Fruit fly (Drosophila melanogaster) S2 (cell line): ENCODE data around the gene ClC-a.
A peak's percentile ranks its signal among the peaks of the same experiment; 100 is the strongest.

Experiments used
- CG8478 ChIP-seq: fragments of >200 bp; optimal IDR thresholded peaks from 2 replicates; lab custom pipeline; 2018
- CTCF ChIP-seq, 2 experiments: fragments of >200 bp; optimal IDR thresholded peaks; 2 replicates each; lab custom pipeline; 2018

The ClC-a gene

dm6 chr3R:11776068-11776767 is 36.8 kb downstream of the ClC-a start:
- TF ChIP-seq CTCF (optimal IDR thresholded peaks at IDR 0.05; lab: Kevin White, UChicago) (no peak), CG8478 (lab: Kevin White, UChicago) (no peak)

- TF ChIP-seq CTCF (optimal IDR thresholded peaks at IDR 0.05; lab: Kevin White, UChicago) (no peak), CG8478 (lab: Kevin White, UChicago) (no peak)
Measured at dm6 chr3R:11775207-11775606, 37.8 kb downstream of the ClC-a start.

- TF ChIP-seq CTCF (optimal IDR thresholded peaks at IDR 0.05; lab: Kevin White, UChicago) (no peak), CG8478 (lab: Kevin White, UChicago) (no peak)
Measured at dm6 chr3R:11773999-11774397, 39.0 kb downstream of the ClC-a start.

- TF ChIP-seq CG8478 (lab: Kevin White, UChicago) (no peak), CTCF (optimal IDR thresholded peaks at IDR 0.05; lab: Kevin White, UChicago) (no peak)
Measured at dm6 chr3R:11773325-11773998, 39.5 kb downstream of the ClC-a start.

dm6 chr3R:11772181-11772827 is 40.7 kb downstream of the ClC-a start:
- TF ChIP-seq CTCF (optimal IDR thresholded peaks at IDR 0.05; lab: Kevin White, UChicago) (no peak), CG8478 (lab: Kevin White, UChicago) (no peak)

DNA sequence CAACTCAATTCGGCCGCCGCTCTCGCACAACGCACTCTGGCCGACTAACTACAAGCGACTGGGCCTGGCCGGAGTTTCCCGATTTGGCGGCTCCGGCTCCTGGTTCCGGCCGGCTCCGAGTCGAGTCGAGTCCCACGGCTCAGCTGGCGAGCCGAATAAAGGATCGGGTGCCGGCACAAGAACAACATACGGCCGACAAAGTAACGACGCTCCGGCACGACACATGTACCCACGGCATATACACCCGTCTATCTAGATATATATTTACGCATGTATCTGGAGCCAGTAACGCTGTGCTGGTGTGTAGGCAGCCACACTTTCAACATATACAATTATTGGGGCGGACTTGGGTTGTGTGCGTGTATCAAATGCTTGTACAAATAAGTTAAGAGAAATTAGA is 41.5 kb downstream of the ClC-a start:
- TF ChIP-seq CTCF (optimal IDR thresholded peaks at IDR 0.05; lab: Kevin White, UChicago) = no peak
- TF ChIP-seq CG8478 (lab: Kevin White, UChicago) = no peak

- no peak for TF ChIP-seq CTCF (optimal IDR thresholded peaks at IDR 0.05; lab: Kevin White, UChicago)
- no peak for TF ChIP-seq CG8478 (lab: Kevin White, UChicago)
Measured at dm6 chr3R:11770733-11771132, 42.3 kb downstream of the ClC-a start.

DNA sequence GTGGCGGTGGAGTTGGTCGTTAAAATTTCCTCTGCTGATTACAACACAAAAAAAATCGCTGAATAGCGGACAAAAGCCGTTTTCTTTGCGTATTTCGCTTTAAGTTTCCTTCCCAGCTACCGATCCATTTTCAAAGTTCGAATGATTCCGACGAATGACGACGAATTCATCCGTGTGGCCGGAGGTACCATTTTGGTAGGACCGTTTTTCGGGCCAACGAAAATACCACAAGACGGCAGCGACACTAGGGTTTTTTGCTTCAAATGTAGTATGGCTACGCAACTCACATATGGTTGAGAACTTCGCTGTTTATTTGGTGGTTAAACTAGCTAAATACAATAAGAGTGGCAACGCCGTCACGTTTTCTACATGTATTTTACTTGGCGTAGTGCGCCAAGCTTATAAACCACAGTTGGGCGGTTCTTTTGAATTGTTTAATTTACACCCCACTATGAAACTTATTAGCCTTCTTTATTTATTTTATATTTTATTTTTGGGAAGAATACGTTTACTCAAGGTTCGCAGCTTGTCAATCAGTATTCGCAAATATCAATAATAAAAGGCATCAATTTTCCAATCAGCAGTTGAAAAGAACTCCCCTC is 48.6 kb downstream of the ClC-a start, which contains the start of gene Lk6:
Gene Lk6 (minus strand): TSS at position 179 of the 602 bp plus-strand sequence.
- no peak for TF ChIP-seq CG8478 (lab: Kevin White, UChicago)
- TF ChIP-seq CTCF (optimal IDR thresholded peaks at IDR 0.05; lab: Kevin White, UChicago) = peak; percentile 85 to 90

DNA sequence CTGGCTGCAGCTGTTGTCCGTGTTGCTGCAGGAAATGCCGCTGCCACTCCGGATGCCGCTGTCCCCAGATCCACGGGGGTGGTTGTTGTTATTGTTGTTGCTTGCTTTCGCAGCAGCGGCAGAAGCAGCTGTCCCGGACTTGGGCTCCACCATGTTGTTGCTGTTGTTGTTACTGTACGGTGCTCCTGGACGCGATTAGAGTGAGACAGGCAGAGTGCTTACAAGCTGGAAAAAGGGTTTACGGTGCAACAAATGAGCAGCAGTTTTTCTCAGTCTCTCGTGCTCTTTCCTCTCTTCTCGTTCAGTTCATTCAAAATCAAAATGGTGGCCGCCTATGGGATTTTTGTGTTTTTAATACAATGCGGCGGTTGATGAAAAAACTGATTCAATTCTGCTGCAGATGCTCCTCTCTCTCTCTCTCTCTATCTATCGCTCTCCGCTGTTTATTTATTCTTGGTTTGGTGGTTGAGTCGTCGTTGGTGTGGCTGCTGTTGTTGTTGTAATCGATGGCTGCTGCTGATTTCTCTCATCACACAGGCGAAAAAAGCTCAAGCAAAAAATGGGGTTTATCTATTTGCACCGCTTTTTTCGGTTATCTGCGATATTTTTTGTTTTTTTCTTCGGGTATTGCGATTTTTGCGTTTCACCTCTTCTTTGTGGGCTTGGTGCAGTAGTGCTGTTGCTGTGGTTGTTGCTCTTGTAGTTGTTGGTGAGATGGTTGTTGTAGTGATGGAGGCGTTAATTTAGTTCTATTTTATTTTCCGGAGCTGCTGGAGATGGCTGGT is 49.3 kb downstream of the ClC-a start:
- TF ChIP-seq CG8478 (lab: Kevin White, UChicago) (no peak), CTCF (optimal IDR thresholded peaks at IDR 0.05; lab: Kevin White, UChicago) (no peak)

DNA sequence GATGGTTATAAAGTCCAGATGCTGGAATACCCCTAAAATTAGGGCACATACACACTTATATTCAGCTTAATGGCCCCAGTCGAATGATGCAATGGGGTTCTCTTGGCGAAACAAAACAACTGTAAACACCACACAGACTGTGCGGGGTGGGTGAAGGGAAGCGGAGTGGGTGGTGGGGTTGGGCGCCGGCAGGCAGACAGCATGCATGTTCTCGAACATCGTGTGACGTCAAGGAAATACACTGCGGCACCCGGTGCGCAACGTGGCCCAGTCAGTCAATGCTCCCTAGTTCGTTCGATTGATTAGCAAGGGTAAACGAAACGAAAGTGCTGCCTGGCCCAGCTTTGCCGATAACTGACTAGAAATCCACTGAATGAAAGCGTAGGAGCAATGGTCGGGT is 50.5 kb downstream of the ClC-a start:
- no peak for TF ChIP-seq CG8478 (lab: Kevin White, UChicago)
- TF ChIP-seq CTCF (optimal IDR thresholded peaks at IDR 0.05; lab: Kevin White, UChicago) = no peak

dm6 chr3R:11761718-11762117 is 51.3 kb downstream of the ClC-a start:
- TF ChIP-seq CG8478 (lab: Kevin White, UChicago) = no peak
- no peak for TF ChIP-seq CTCF (optimal IDR thresholded peaks at IDR 0.05; lab: Kevin White, UChicago)

dm6 chr3R:11760669-11761387 is 52.2 kb downstream of the ClC-a start:
- TF ChIP-seq CG8478 (lab: Kevin White, UChicago) = no peak
- no peak for TF ChIP-seq CTCF (optimal IDR thresholded peaks at IDR 0.05; lab: Kevin White, UChicago)

DNA sequence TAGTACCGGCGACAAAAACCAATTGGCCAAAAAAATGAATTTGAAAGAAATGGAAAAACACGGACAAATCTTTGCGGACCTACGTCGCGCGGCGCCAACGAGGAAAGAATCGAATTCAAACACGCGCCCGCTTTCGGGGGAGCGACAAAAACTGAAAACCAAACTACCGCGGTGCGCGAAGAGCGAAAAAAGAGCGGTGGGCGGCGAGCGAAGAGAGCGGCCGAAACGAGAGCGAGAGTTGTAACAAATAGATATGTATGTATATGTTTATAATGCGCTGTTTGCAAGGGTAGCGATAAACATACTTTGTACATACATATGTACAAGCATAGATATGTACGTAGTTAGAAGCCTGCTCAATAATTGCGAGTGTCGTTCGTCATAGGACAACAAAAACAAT is 53.0 kb downstream of the ClC-a start:
- TF ChIP-seq CTCF (optimal IDR thresholded peaks at IDR 0.05; lab: Kevin White, UChicago) (no peak), CG8478 (lab: Kevin White, UChicago) (no peak)
